Fruit fly (Drosophila melanogaster) whole organism, wandering third instar larva: ENCODE measurements around the gene CG7512.

Experiments used
- Abd-B ChIP-seq: fragments of >200 bp; optimal IDR thresholded peaks from 2 replicates; lab custom pipeline; 2017; ENCODE audit warnings: missing biosample characterization, missing genetic modification characterization
- CG32264 ChIP-seq: fragments of 200-800 bp; sonication (Bioruptor generic); optimal IDR thresholded peaks from 2 replicates; lab custom pipeline; 2016; ENCODE audit warnings: missing biosample characterization, missing genetic modification characterization
- CG9705 ChIP-seq: fragments of 200-800 bp; sonication (Bioruptor generic); optimal IDR thresholded peaks from 2 replicates; lab custom pipeline; 2018; ENCODE audit warnings: missing biosample characterization, mild to moderate bottlenecking, missing genetic modification characterization
- CrebA ChIP-seq: fragments of 200-800 bp; sonication (Bioruptor generic); optimal IDR thresholded peaks from 2 replicates; lab custom pipeline; 2016; ENCODE audit warnings: missing biosample characterization, mild to moderate bottlenecking, missing genetic modification characterization, borderline replicate concordance
- Dfd ChIP-seq: fragments of >200 bp; optimal IDR thresholded peaks from 2 replicates; lab custom pipeline; 2017; ENCODE audit warnings: missing biosample characterization, missing genetic modification characterization
- Dif ChIP-seq: fragments of 200-275, 200-300 bp; sonication (Bioruptor generic); optimal IDR thresholded peaks from 2 replicates; lab custom pipeline; 2018; ENCODE audit warnings: missing biosample characterization, missing genetic modification characterization; ENCODE audit not compliant: partially characterized antibody
- GATAd ChIP-seq: sonication (Bioruptor generic); optimal IDR thresholded peaks from 2 replicates; lab custom pipeline; 2016; ENCODE audit warnings: missing biosample characterization, missing genetic modification characterization
- HLH106 ChIP-seq: fragments of 200-800 bp; optimal IDR thresholded peaks from 3 replicates; lab custom pipeline; 2019; ENCODE audit warnings: missing biosample characterization, mild to moderate bottlenecking, missing genetic modification characterization, moderate library complexity
- Hnf4 ChIP-seq: fragments of 200-800 bp; sonication (Bioruptor generic); optimal IDR thresholded peaks from 2 replicates; lab custom pipeline; 2016; ENCODE audit warnings: missing biosample characterization, mild to moderate bottlenecking, missing genetic modification characterization
- Hr78 ChIP-seq: fragments of >200 bp; optimal IDR thresholded peaks from 2 replicates; lab custom pipeline; 2017; ENCODE audit warnings: missing biosample characterization, missing genetic modification characterization
- Hr83 ChIP-seq: fragments of 200-300 bp; sonication (Bioruptor generic); optimal IDR thresholded peaks from 2 replicates; lab custom pipeline; 2016; ENCODE audit warnings: missing biosample characterization, mild to moderate bottlenecking, missing genetic modification characterization, moderate library complexity; ENCODE audit not compliant: poor library complexity, severe bottlenecking
- Jra ChIP-seq: sonication (Bioruptor generic); optimal IDR thresholded peaks from 2 replicates; lab custom pipeline; 2016; ENCODE audit warnings: missing biosample characterization, missing genetic modification characterization
- Mio ChIP-seq: sonication (Bioruptor generic); optimal IDR thresholded peaks from 2 replicates; lab custom pipeline; 2016; ENCODE audit warnings: missing biosample characterization, missing genetic modification characterization
- Myc ChIP-seq: fragments of >200 bp; optimal IDR thresholded peaks from 2 replicates; lab custom pipeline; 2017
- N ChIP-seq: fragments of >200 bp; optimal IDR thresholded peaks from 2 replicates; lab custom pipeline; 2018; ENCODE audit warnings: missing biosample characterization, missing external identifiers, missing genetic modification characterization
- OdsH ChIP-seq: fragments of 200-800 bp; sonication (Bioruptor generic); optimal IDR thresholded peaks from 2 replicates; lab custom pipeline; 2016; ENCODE audit warnings: missing biosample characterization, mild to moderate bottlenecking, missing genetic modification characterization
- Rel ChIP-seq, 2 experiments: fragments of 200-800 bp; sonication (Bioruptor generic) in 1 of 2; optimal IDR thresholded peaks; 2 replicates in 1 of 2; 3 replicates in 1 of 2; lab custom pipeline; 2016 to 2019; ENCODE audit warnings: mild to moderate bottlenecking in 2 of 2, missing biosample characterization in 2 of 2, missing genetic modification characterization in 2 of 2, moderate library complexity in 1 of 2
- Sp1 ChIP-seq: fragments of 200-800 bp; sonication (Bioruptor generic); optimal IDR thresholded peaks from 3 replicates; lab custom pipeline; 2019; ENCODE audit warnings: missing biosample characterization, mild to moderate bottlenecking, missing genetic modification characterization, moderate library complexity
- Vsx2 ChIP-seq: fragments of 200-300, 225-300 bp; sonication (Bioruptor generic); optimal IDR thresholded peaks from 2 replicates; lab custom pipeline; 2018; ENCODE audit warnings: missing biosample characterization, missing genetic modification characterization; ENCODE audit not compliant: partially characterized antibody
- br ChIP-seq: fragments of 200-800 bp; sonication (Bioruptor generic); optimal IDR thresholded peaks from 2 replicates; lab custom pipeline; 2016; ENCODE audit warnings: missing biosample characterization, missing genetic modification characterization
- brk ChIP-seq: fragments of 200-800 bp; sonication (Bioruptor generic); optimal IDR thresholded peaks from 2 replicates; lab custom pipeline; 2016; ENCODE audit warnings: missing biosample characterization, mild to moderate bottlenecking, missing genetic modification characterization
- dl ChIP-seq, 2 experiments: fragments of 175-275, 200-275 bp in 1 of 2; fragments of 200-275 bp in 1 of 2; sonication (Bioruptor generic); optimal IDR thresholded peaks; lab custom pipeline; 2018; ENCODE audit warnings: mild to moderate bottlenecking in 2 of 2, missing biosample characterization in 2 of 2, missing genetic modification characterization in 2 of 2, moderate library complexity in 2 of 2; ENCODE audit not compliant: partially characterized antibody in 2 of 2, insufficient read depth in 1 of 2
- dmrt93B ChIP-seq: fragments of 200-800 bp; sonication (Bioruptor generic); optimal IDR thresholded peaks from 2 replicates; lab custom pipeline; 2018; ENCODE audit warnings: missing biosample characterization, mild to moderate bottlenecking, missing genetic modification characterization
- dsf ChIP-seq: sonication (Bioruptor generic); optimal IDR thresholded peaks from 2 replicates; lab custom pipeline; 2016; ENCODE audit warnings: missing biosample characterization, missing genetic modification characterization, borderline replicate concordance
- ey ChIP-seq: fragments of 200-800 bp; sonication (Bioruptor generic); optimal IDR thresholded peaks from 2 replicates; lab custom pipeline; 2016; ENCODE audit warnings: missing biosample characterization, missing genetic modification characterization
- foxo ChIP-seq, 2 experiments: fragments of 200-800 bp; sonication (Bioruptor generic); optimal IDR thresholded peaks; 2 replicates in 1 of 2; 3 replicates in 1 of 2; lab custom pipeline; 2016 to 2017; ENCODE audit warnings: missing biosample characterization in 2 of 2, missing genetic modification characterization in 2 of 2
- fru ChIP-seq: fragments of 200-800 bp; sonication (Bioruptor generic); optimal IDR thresholded peaks from 3 replicates; lab custom pipeline; 2016; ENCODE audit warnings: missing biosample characterization, mild to moderate bottlenecking, missing genetic modification characterization
- h ChIP-seq: fragments of 200-800 bp; sonication (Bioruptor generic); optimal IDR thresholded peaks from 3 replicates; lab custom pipeline; 2016; ENCODE audit warnings: missing biosample characterization, mild to moderate bottlenecking, missing genetic modification characterization
- jim ChIP-seq: fragments of 175-275, 200-325 bp; sonication (Bioruptor generic); optimal IDR thresholded peaks from 2 replicates; lab custom pipeline; 2016; ENCODE audit warnings: missing biosample characterization, mild to moderate bottlenecking, missing genetic modification characterization
- lola ChIP-seq: fragments of >200 bp; optimal IDR thresholded peaks from 2 replicates; lab custom pipeline; 2017; ENCODE audit warnings: missing biosample characterization, missing genetic modification characterization
- pan ChIP-seq: fragments of >200 bp; optimal IDR thresholded peaks from 2 replicates; lab custom pipeline; 2017
- psq ChIP-seq: fragments of 200-800 bp; sonication (Bioruptor generic); optimal IDR thresholded peaks from 3 replicates; lab custom pipeline; 2017; ENCODE audit warnings: missing biosample characterization, mild to moderate bottlenecking, missing genetic modification characterization, moderate library complexity
- rgr ChIP-seq: fragments of 200-800 bp; sonication (Bioruptor generic); optimal IDR thresholded peaks from 3 replicates; lab custom pipeline; 2016; ENCODE audit warnings: missing biosample characterization, mild to moderate bottlenecking, missing genetic modification characterization
- sage ChIP-seq: fragments of 200-800 bp; sonication (Bioruptor generic); optimal IDR thresholded peaks from 2 replicates; lab custom pipeline; 2016; ENCODE audit warnings: missing biosample characterization, mild to moderate bottlenecking, missing genetic modification characterization
- sv ChIP-seq: fragments of 200-800 bp; sonication (Bioruptor generic); optimal IDR thresholded peaks from 3 replicates; lab custom pipeline; 2016; ENCODE audit warnings: missing biosample characterization, missing genetic modification characterization
- tai ChIP-seq: sonication (Bioruptor generic); optimal IDR thresholded peaks from 2 replicates; lab custom pipeline; 2016; ENCODE audit warnings: missing biosample characterization, missing genetic modification characterization
- usp ChIP-seq: fragments of >200 bp; optimal IDR thresholded peaks from 2 replicates; lab custom pipeline; 2017; ENCODE audit warnings: missing biosample characterization, missing genetic modification characterization
- woc ChIP-seq: sonication (Bioruptor generic); optimal IDR thresholded peaks from 2 replicates; lab custom pipeline; 2016; ENCODE audit warnings: missing biosample characterization, mild to moderate bottlenecking, missing genetic modification characterization

Gene CG7512

dm6 chr3L:11554338-11554737 lies 40.8 kb downstream of the CG7512 start:
- TF ChIP-seq GATAd (GFP tag; lab: Kevin White, UChicago) (no peak), br (peak; percentile 45), N (GFP tag; lab: Kevin White, UChicago) (no peak), jim (GFP tag; lab: Kevin White, UChicago) (no peak), OdsH (peak; percentile 55), CG32264 (no peak), Mio (no peak), tai (GFP tag; lab: Kevin White, UChicago) (no peak), Hnf4 (GFP tag; lab: Kevin White, UChicago) (peak; percentile 47), psq (GFP tag; lab: Kevin White, UChicago) (peak; percentile 60), woc (no peak), foxo (GFP tag; optimal IDR thresholded peaks at IDR 0.05; lab: Kevin White, UChicago) (peak in 1 of 2 experiments; percentile 60), Hr78 (no peak), lola (GFP tag; lab: Kevin White, UChicago) (no peak), ey (GFP tag; lab: Kevin White, UChicago) (peak; percentile 54), dl (GFP tag; optimal IDR thresholded peaks at IDR 0.05; lab: Kevin White, UChicago; ENCODE audit: insufficient read depth in 1 of 2, partially characterized antibody in 2 of 2) (no peak), dmrt93B (no peak), Myc (lab: Kevin White, UChicago) (no peak), pan (lab: Kevin White, UChicago) (no peak), fru (peak; percentile 47), sage (GFP tag; lab: Kevin White, UChicago) (peak; percentile 54), sv (GFP tag; lab: Kevin White, UChicago) (peak; percentile 72), Abd-B (GFP tag; lab: Kevin White, UChicago) (no peak), CG9705 (GFP tag; lab: Kevin White, UChicago) (no peak), dsf (GFP tag; lab: Kevin White, UChicago) (no peak), Dif (GFP tag; lab: Kevin White, UChicago) (no peak), brk (peak; percentile 11), h (peak; percentile 72), rgr (GFP tag; lab: Kevin White, UChicago) (peak; percentile 44), Dfd (GFP tag; lab: Kevin White, UChicago) (no peak), Hr83 (GFP tag; lab: Kevin White, UChicago) (no peak), HLH106 (tag; lab: Kevin White, UChicago) (peak; percentile 57), CrebA (GFP tag; lab: Kevin White, UChicago) (no peak), usp (GFP tag; lab: Kevin White, UChicago) (no peak), Rel (GFP tag; optimal IDR thresholded peaks at IDR 0.05; lab: Kevin White, UChicago) (no peak), Rel (tag; optimal IDR thresholded peaks at IDR 0.05; lab: Kevin White, UChicago) (no peak), Vsx2 (GFP tag; lab: Kevin White, UChicago) (no peak), Jra (GFP tag; lab: Kevin White, UChicago) (no peak), Sp1 (GFP tag; lab: Kevin White, UChicago) (peak; percentile 38)

dm6 chr3L:11554796-11555195 lies 41.3 kb downstream of the CG7512 start:
- TF ChIP-seq tai (GFP tag; lab: Kevin White, UChicago), result no peak
- no peak for TF ChIP-seq woc
- no peak for TF ChIP-seq OdsH
- no peak for TF ChIP-seq pan (lab: Kevin White, UChicago)
